Worm (Caenorhabditis elegans) whole organism, L3 larva: ENCODE results near the gene ztf-28.

Experiments used
- ZK546.5 ChIP-seq: sonication (generic microtip); optimal IDR thresholded peaks from 2 replicates; lab custom pipeline; 2017; ENCODE audit warnings: missing biosample characterization, missing genetic modification characterization
- aly-2 ChIP-seq: fragments of 150-350 bp; optimal IDR thresholded peaks from 2 replicates; lab custom pipeline; 2014; ENCODE audit warnings: missing biosample characterization, missing genetic modification characterization
- ama-1 ChIP-seq: fragments of 150-350 bp; optimal IDR thresholded peaks from 2 replicates; lab custom pipeline; 2018
- ceh-16 ChIP-seq: sonication (generic microtip); optimal IDR thresholded peaks from 2 replicates; lab custom pipeline; 2017; ENCODE audit warnings: missing biosample characterization, missing genetic modification characterization
- egl-27 ChIP-seq: sonication (generic microtip); optimal IDR thresholded peaks from 4 replicates; lab custom pipeline; 2017; ENCODE audit warnings: missing biosample characterization, missing genetic modification reagents, missing genetic modification characterization
- egl-5 ChIP-seq: fragments of 150-350 bp; optimal IDR thresholded peaks from 2 replicates; lab custom pipeline; 2017; ENCODE audit warnings: missing biosample characterization, missing genetic modification reagents, missing genetic modification characterization, inconsistent platforms
- elt-2 ChIP-seq: sonication (generic microtip); optimal IDR thresholded peaks from 2 replicates; lab custom pipeline; 2016; ENCODE audit warnings: missing genetic modification reagents, mild to moderate bottlenecking, missing genetic modification characterization, missing compliant biosample characterization
- elt-3 ChIP-seq, 3 experiments: fragments of 150-350 bp in 1 of 3; sonication (generic microtip) in 2 of 3; optimal IDR thresholded peaks; 2 replicates in 2 of 3; 4 replicates in 1 of 3; lab custom pipeline; 2014 to 2017; ENCODE audit warnings: missing biosample characterization in 3 of 3, missing genetic modification characterization in 3 of 3
- eor-1 ChIP-seq, 2 experiments: fragments of 150-350 bp; optimal IDR thresholded peaks; 2 replicates each; lab custom pipeline; 2014 to 2018; ENCODE audit warnings: missing biosample characterization in 2 of 2, missing genetic modification characterization in 2 of 2
- fkh-2 ChIP-seq: fragments of 150-350 bp; optimal IDR thresholded peaks from 2 replicates; lab custom pipeline; 2014; ENCODE audit warnings: missing biosample characterization, missing genetic modification reagents, missing genetic modification characterization
- fos-1 ChIP-seq: fragments of 150-350 bp; optimal IDR thresholded peaks from 2 replicates; lab custom pipeline; 2014; ENCODE audit warnings: missing biosample characterization, missing genetic modification characterization
- hmg-11 ChIP-seq: sonication (generic microtip); optimal IDR thresholded peaks from 2 replicates; lab custom pipeline; 2016; ENCODE audit warnings: missing genetic modification characterization, missing compliant biosample characterization
- jun-1 ChIP-seq: fragments of 150-350 bp; optimal IDR thresholded peaks from 2 replicates; lab custom pipeline; 2014; ENCODE audit warnings: missing biosample characterization, missing genetic modification reagents, missing genetic modification characterization
- lin-15B ChIP-seq: fragments of 150-350 bp; optimal IDR thresholded peaks from 2 replicates; lab custom pipeline; 2014; ENCODE audit warnings: missing biosample characterization, missing genetic modification characterization
- lin-39 ChIP-seq: fragments of 150-350 bp; optimal IDR thresholded peaks from 2 replicates; lab custom pipeline; 2018; ENCODE audit warnings: missing biosample characterization, missing genetic modification reagents, missing genetic modification characterization
- lsy-12 ChIP-seq: sonication (generic microtip); optimal IDR thresholded peaks from 2 replicates; lab custom pipeline; 2016; ENCODE audit warnings: mild to moderate bottlenecking, missing genetic modification characterization, missing compliant biosample characterization
- mdl-1 ChIP-seq: fragments of 150-350 bp; optimal IDR thresholded peaks from 2 replicates; lab custom pipeline; 2014; ENCODE audit warnings: missing biosample characterization, missing genetic modification characterization
- mml-1 ChIP-seq: fragments of 150-350 bp; sonication (generic microtip); optimal IDR thresholded peaks from 3 replicates; lab custom pipeline; 2014; ENCODE audit warnings: missing biosample characterization, missing genetic modification characterization
- nhr-23 ChIP-seq: fragments of 150-350 bp; optimal IDR thresholded peaks from 2 replicates; lab custom pipeline; 2014; ENCODE audit warnings: missing biosample characterization, missing genetic modification reagents, missing genetic modification characterization
- nhr-237 ChIP-seq: fragments of 150-350 bp; optimal IDR thresholded peaks from 2 replicates; lab custom pipeline; 2014; ENCODE audit warnings: missing biosample characterization, missing genetic modification characterization
- nhr-25 ChIP-seq: sonication (generic microtip); optimal IDR thresholded peaks from 2 replicates; lab custom pipeline; 2017; ENCODE audit warnings: missing biosample characterization, missing genetic modification characterization
- nhr-28 ChIP-seq: fragments of 150-350 bp; optimal IDR thresholded peaks from 2 replicates; lab custom pipeline; 2014; ENCODE audit warnings: missing biosample characterization, missing genetic modification characterization
- nhr-43 ChIP-seq: sonication (generic microtip); optimal IDR thresholded peaks from 2 replicates; lab custom pipeline; 2016; ENCODE audit warnings: mild to moderate bottlenecking, missing genetic modification characterization, missing compliant biosample characterization; ENCODE audit not compliant: poor library complexity, severe bottlenecking
- nhr-76 ChIP-seq: fragments of 150-350 bp; sonication (generic microtip); optimal IDR thresholded peaks from 5 replicates; lab custom pipeline; 2014; ENCODE audit warnings: missing biosample characterization, missing genetic modification characterization
- nhr-77 ChIP-seq: fragments of 150-350 bp; optimal IDR thresholded peaks from 2 replicates; lab custom pipeline; 2014; ENCODE audit warnings: missing biosample characterization, missing genetic modification characterization
- pha-4 ChIP-seq: fragments of 150-350 bp; optimal IDR thresholded peaks from 2 replicates; lab custom pipeline; 2014; ENCODE audit warnings: missing biosample characterization, missing genetic modification reagents, missing genetic modification characterization
- sea-2 ChIP-seq: fragments of 150-350 bp; sonication (generic microtip); optimal IDR thresholded peaks from 4 replicates; lab custom pipeline; 2014; ENCODE audit warnings: missing biosample characterization, missing genetic modification reagents, missing genetic modification characterization
- skn-1 ChIP-seq: fragments of 150-350 bp; optimal IDR thresholded peaks from 2 replicates; lab custom pipeline; 2014; ENCODE audit warnings: missing biosample characterization, missing genetic modification characterization
- snpc-4 ChIP-seq: fragments of 150-350 bp; optimal IDR thresholded peaks from 2 replicates; lab custom pipeline; 2014; ENCODE audit warnings: missing biosample characterization, missing genetic modification characterization
- tbx-2 ChIP-seq: sonication (generic microtip); optimal IDR thresholded peaks from 2 replicates; lab custom pipeline; 2016; ENCODE audit warnings: mild to moderate bottlenecking, missing genetic modification characterization, missing compliant biosample characterization
- unc-39 ChIP-seq: sonication (generic microtip); optimal IDR thresholded peaks from 4 replicates; lab custom pipeline; 2017; ENCODE audit warnings: missing biosample characterization, missing genetic modification characterization
- unc-62 ChIP-seq: fragments of 150-350 bp; sonication (generic microtip); optimal IDR thresholded peaks from 4 replicates; lab custom pipeline; 2014; ENCODE audit warnings: missing biosample characterization, missing genetic modification reagents, missing genetic modification characterization
- ztf-11 ChIP-seq: fragments of 150-350 bp; optimal IDR thresholded peaks from 2 replicates; lab custom pipeline; 2014; ENCODE audit warnings: missing biosample characterization, missing genetic modification characterization
- ztf-4 ChIP-seq: fragments of 150-350 bp; optimal IDR thresholded peaks from 2 replicates; lab custom pipeline; 2014; ENCODE audit warnings: missing biosample characterization, missing genetic modification characterization

The ztf-28 gene

DNA sequence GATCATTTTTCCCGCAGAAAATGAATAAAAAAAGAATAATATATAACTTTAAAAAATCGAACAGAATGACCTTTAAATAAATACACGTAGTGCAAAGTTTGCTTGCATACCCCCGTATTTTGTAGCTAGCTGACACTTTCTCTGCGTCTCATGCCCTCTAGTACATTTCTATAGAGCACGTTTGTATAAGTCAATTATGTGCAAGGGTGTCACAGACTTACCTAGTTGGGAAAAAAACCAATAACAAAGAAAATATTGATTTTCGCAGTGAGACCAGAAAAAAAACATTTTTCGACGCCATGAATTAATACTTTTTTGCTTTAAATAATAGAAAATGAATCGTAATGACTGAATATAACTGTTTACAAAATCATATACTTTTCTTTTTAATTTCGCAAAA, 18.8 kb downstream of the ztf-28 start, which contains the start of gene ckb-4:
ckb-4 (minus strand) TSS at position 140 of the 400 bp plus-strand sequence.
- peak; percentile 15 for TF ChIP-seq lin-39 (tag; lab: Kevin White, UChicago)
- TF ChIP-seq snpc-4: peak; percentile 72
- no peak for TF ChIP-seq egl-5 (tag; lab: Kevin White, UChicago)
- TF ChIP-seq egl-27 (tag; lab: Kevin White, UChicago): no peak
- TF ChIP-seq nhr-25: peak; percentile 11
- TF ChIP-seq nhr-28: no peak
- TF ChIP-seq ztf-4 (tag; lab: Kevin White, UChicago): no peak
- peak; percentile 60 for TF ChIP-seq lin-15B (tag; lab: Kevin White, UChicago)
- no peak for TF ChIP-seq nhr-237
- TF ChIP-seq nhr-76: no peak
- TF ChIP-seq pha-4: peak; percentile 86
- peak; percentile 36 for TF ChIP-seq elt-2
- TF ChIP-seq nhr-23: peak; percentile 39
- no peak for TF ChIP-seq ama-1 (lab: Kevin White, UChicago)
- no peak for TF ChIP-seq unc-39 (tag; lab: Kevin White, UChicago)
- TF ChIP-seq tbx-2 (tag; lab: Kevin White, UChicago): no peak
- no peak for TF ChIP-seq mdl-1 (tag; lab: Kevin White, UChicago)
- TF ChIP-seq sea-2 (GFP tag; lab: Kevin White, UChicago): no peak
- TF ChIP-seq jun-1: no peak
- TF ChIP-seq hmg-11 (tag; lab: Kevin White, UChicago): peak; percentile 58
- TF ChIP-seq ztf-11: no peak

DNA sequence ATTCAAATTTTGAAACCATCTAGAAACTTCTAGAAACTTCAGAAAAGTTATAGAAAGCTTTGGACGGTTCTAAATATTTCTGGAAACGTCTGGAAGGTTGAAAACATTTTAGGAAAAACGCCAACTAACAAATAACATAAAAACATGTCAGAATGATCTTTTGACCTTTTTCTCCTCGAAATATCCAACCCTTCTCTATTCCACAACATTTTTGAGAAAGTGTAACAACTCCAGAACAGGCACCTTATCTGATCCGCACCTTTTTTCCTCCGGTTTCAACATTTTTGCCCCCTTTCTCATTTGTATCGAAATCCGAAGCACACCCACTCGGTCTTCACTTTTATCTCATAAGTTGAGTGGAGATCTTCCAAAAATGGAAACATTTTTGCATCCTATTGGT, 19.9 kb downstream of the ztf-28 start, which contains the start of gene F22F7.3:
F22F7.3 (plus strand) TSS at position 301 of the 400 bp plus-strand sequence.
- TF ChIP-seq egl-27 (tag; lab: Kevin White, UChicago) (no peak), skn-1 (tag; lab: Kevin White, UChicago) (no peak), nhr-43 (tag; lab: Kevin White, UChicago) (no peak)

DNA sequence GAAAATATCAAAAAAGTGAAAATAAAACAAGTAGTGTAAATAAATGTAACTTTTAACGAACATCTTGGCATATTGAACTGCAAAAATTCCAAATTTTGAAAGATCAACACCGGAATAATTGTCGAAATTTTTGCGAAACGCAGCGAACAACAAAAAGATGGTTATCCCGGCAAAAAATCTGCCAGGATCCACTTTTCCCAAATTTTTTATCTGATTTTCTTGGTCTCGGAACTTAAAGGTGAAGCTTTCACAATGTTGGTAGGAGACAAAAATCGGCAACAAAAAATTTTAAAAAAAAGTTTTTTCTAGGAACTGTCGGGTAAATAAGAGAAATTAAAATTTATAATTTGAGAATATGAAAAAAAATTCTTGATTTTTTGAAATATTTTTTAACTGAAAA, 28.1 kb downstream of the ztf-28 start, which contains the start of gene bgnt-1.2:
bgnt-1.2 (minus strand) TSS at position 101 of the 400 bp plus-strand sequence.
- no peak for TF ChIP-seq unc-62
- TF ChIP-seq tbx-2 (tag; lab: Kevin White, UChicago): no peak
- TF ChIP-seq nhr-77 (tag; lab: Kevin White, UChicago): no peak
- TF ChIP-seq egl-5 (tag; lab: Kevin White, UChicago): no peak
- TF ChIP-seq sea-2 (GFP tag; lab: Kevin White, UChicago): no peak
- no peak for TF ChIP-seq snpc-4
- no peak for TF ChIP-seq eor-1 (tag; optimal IDR thresholded peaks at IDR 0.05; lab: Kevin White, UChicago)
- no peak for TF ChIP-seq unc-39 (tag; lab: Kevin White, UChicago)
- no peak for TF ChIP-seq lin-39 (tag; lab: Kevin White, UChicago)

DNA sequence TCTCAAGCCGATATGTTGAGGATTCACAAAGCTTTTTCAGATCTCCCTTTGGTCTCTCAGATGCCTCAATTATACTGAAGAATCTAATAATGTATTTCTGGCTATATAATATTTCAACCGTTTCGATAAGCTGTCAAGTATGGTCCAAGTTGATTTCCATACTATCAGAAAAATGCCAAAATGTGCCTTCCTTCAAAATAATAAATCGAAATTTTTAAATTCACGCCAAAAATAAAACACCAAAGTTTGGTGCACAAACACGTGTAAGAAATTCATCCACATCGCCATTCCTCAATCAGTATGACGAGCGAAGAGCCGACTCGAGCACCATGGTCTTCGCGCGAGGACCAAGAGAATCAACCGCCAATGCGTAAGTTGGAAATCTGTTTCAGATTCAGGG, 29.1 kb downstream of the ztf-28 start, which contains the start of gene F22F7.11:
F22F7.11 (plus strand) TSS at position 301 of the 400 bp plus-strand sequence.
- TF ChIP-seq ztf-4 (tag; lab: Kevin White, UChicago): no peak
- TF ChIP-seq nhr-76: no peak
- TF ChIP-seq mml-1 (tag; lab: Kevin White, UChicago): no peak
- TF ChIP-seq egl-5 (tag; lab: Kevin White, UChicago): no peak
- no peak for TF ChIP-seq jun-1
- TF ChIP-seq ceh-16: no peak

DNA sequence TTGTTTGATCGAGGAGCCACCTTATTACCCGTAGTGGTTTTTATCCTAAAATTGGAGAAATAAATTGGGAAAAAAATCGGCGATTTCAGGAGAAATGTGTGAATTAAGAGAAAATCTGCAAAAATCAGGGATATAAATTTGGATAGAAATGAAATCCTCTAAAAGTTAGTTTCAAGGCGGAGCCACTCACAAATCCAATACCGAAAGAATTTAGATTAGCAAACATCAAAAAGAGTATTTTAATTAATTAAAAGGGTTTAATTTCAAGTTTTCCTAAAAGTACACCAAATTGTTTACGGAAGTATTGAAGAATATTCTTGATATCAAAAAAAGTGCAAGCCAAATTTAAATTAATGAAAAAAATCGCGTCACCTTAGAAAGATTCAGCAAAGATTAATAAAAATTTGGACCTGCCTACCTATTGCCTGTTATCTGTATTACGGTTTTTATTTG, 31.5 kb downstream of the ztf-28 start, which contains the start of gene F22F7.8:
F22F7.8 (minus strand) TSS at position 51 of the 453 bp plus-strand sequence.
- TF ChIP-seq elt-2: no peak
- no peak for TF ChIP-seq aly-2
- no peak for TF ChIP-seq lsy-12 (tag; lab: Kevin White, UChicago)
- TF ChIP-seq egl-27 (tag; lab: Kevin White, UChicago): no peak
- TF ChIP-seq fos-1 (tag; lab: Kevin White, UChicago): no peak
- no peak for TF ChIP-seq ZK546.5 (tag; lab: Kevin White, UChicago)
- no peak for TF ChIP-seq eor-1 (tag; optimal IDR thresholded peaks at IDR 0.05; lab: Kevin White, UChicago)
- TF ChIP-seq lin-39 (tag; lab: Kevin White, UChicago): no peak
- no peak for TF ChIP-seq fkh-2
- TF ChIP-seq skn-1 (tag; lab: Kevin White, UChicago): no peak
- no peak for TF ChIP-seq unc-39 (tag; lab: Kevin White, UChicago)
- TF ChIP-seq elt-3 (tag; optimal IDR thresholded peaks at IDR 0.05; lab: Kevin White, UChicago): no peak
